Fruit fly (Drosophila melanogaster) whole organism, wandering third instar larva: Measurements from ENCODE around the gene CG1792.

Source experiments
- Abd-B ChIP-seq: fragments of >200 bp; optimal IDR thresholded peaks from 2 replicates; lab custom pipeline; 2017; ENCODE audit warnings: missing biosample characterization, missing genetic modification characterization
- CG32264 ChIP-seq: fragments of 200-800 bp; sonication (Bioruptor generic); optimal IDR thresholded peaks from 2 replicates; lab custom pipeline; 2016; ENCODE audit warnings: missing biosample characterization, missing genetic modification characterization
- CG9705 ChIP-seq: fragments of 200-800 bp; sonication (Bioruptor generic); optimal IDR thresholded peaks from 2 replicates; lab custom pipeline; 2018; ENCODE audit warnings: missing biosample characterization, mild to moderate bottlenecking, missing genetic modification characterization
- CrebA ChIP-seq: fragments of 200-800 bp; sonication (Bioruptor generic); optimal IDR thresholded peaks from 2 replicates; lab custom pipeline; 2016; ENCODE audit warnings: missing biosample characterization, mild to moderate bottlenecking, missing genetic modification characterization, borderline replicate concordance
- Dfd ChIP-seq: fragments of >200 bp; optimal IDR thresholded peaks from 2 replicates; lab custom pipeline; 2017; ENCODE audit warnings: missing biosample characterization, missing genetic modification characterization
- Dif ChIP-seq: fragments of 200-275, 200-300 bp; sonication (Bioruptor generic); optimal IDR thresholded peaks from 2 replicates; lab custom pipeline; 2018; ENCODE audit warnings: missing biosample characterization, missing genetic modification characterization; ENCODE audit not compliant: partially characterized antibody
- GATAd ChIP-seq: sonication (Bioruptor generic); optimal IDR thresholded peaks from 2 replicates; lab custom pipeline; 2016; ENCODE audit warnings: missing biosample characterization, missing genetic modification characterization
- HLH106 ChIP-seq: fragments of 200-800 bp; optimal IDR thresholded peaks from 3 replicates; lab custom pipeline; 2019; ENCODE audit warnings: missing biosample characterization, mild to moderate bottlenecking, missing genetic modification characterization, moderate library complexity
- Hnf4 ChIP-seq: fragments of 200-800 bp; sonication (Bioruptor generic); optimal IDR thresholded peaks from 2 replicates; lab custom pipeline; 2016; ENCODE audit warnings: missing biosample characterization, mild to moderate bottlenecking, missing genetic modification characterization
- Hr78 ChIP-seq: fragments of >200 bp; optimal IDR thresholded peaks from 2 replicates; lab custom pipeline; 2017; ENCODE audit warnings: missing biosample characterization, missing genetic modification characterization
- Hr83 ChIP-seq: fragments of 200-300 bp; sonication (Bioruptor generic); optimal IDR thresholded peaks from 2 replicates; lab custom pipeline; 2016; ENCODE audit warnings: missing biosample characterization, mild to moderate bottlenecking, missing genetic modification characterization, moderate library complexity; ENCODE audit not compliant: poor library complexity, severe bottlenecking
- Jra ChIP-seq: sonication (Bioruptor generic); optimal IDR thresholded peaks from 2 replicates; lab custom pipeline; 2016; ENCODE audit warnings: missing biosample characterization, missing genetic modification characterization
- Mio ChIP-seq: sonication (Bioruptor generic); optimal IDR thresholded peaks from 2 replicates; lab custom pipeline; 2016; ENCODE audit warnings: missing biosample characterization, missing genetic modification characterization
- Myc ChIP-seq: fragments of >200 bp; optimal IDR thresholded peaks from 2 replicates; lab custom pipeline; 2017
- N ChIP-seq: fragments of >200 bp; optimal IDR thresholded peaks from 2 replicates; lab custom pipeline; 2018; ENCODE audit warnings: missing biosample characterization, missing external identifiers, missing genetic modification characterization
- OdsH ChIP-seq: fragments of 200-800 bp; sonication (Bioruptor generic); optimal IDR thresholded peaks from 2 replicates; lab custom pipeline; 2016; ENCODE audit warnings: missing biosample characterization, mild to moderate bottlenecking, missing genetic modification characterization
- Rel ChIP-seq, 2 experiments: fragments of 200-800 bp; sonication (Bioruptor generic) in 1 of 2; optimal IDR thresholded peaks; 2 replicates in 1 of 2; 3 replicates in 1 of 2; lab custom pipeline; 2016 to 2019; ENCODE audit warnings: mild to moderate bottlenecking in 2 of 2, missing biosample characterization in 2 of 2, missing genetic modification characterization in 2 of 2, moderate library complexity in 1 of 2
- Sp1 ChIP-seq: fragments of 200-800 bp; sonication (Bioruptor generic); optimal IDR thresholded peaks from 3 replicates; lab custom pipeline; 2019; ENCODE audit warnings: missing biosample characterization, mild to moderate bottlenecking, missing genetic modification characterization, moderate library complexity
- Vsx2 ChIP-seq: fragments of 200-300, 225-300 bp; sonication (Bioruptor generic); optimal IDR thresholded peaks from 2 replicates; lab custom pipeline; 2018; ENCODE audit warnings: missing biosample characterization, missing genetic modification characterization; ENCODE audit not compliant: partially characterized antibody
- br ChIP-seq: fragments of 200-800 bp; sonication (Bioruptor generic); optimal IDR thresholded peaks from 2 replicates; lab custom pipeline; 2016; ENCODE audit warnings: missing biosample characterization, missing genetic modification characterization
- brk ChIP-seq: fragments of 200-800 bp; sonication (Bioruptor generic); optimal IDR thresholded peaks from 2 replicates; lab custom pipeline; 2016; ENCODE audit warnings: missing biosample characterization, mild to moderate bottlenecking, missing genetic modification characterization
- dl ChIP-seq, 2 experiments: fragments of 175-275, 200-275 bp in 1 of 2; fragments of 200-275 bp in 1 of 2; sonication (Bioruptor generic); optimal IDR thresholded peaks; lab custom pipeline; 2018; ENCODE audit warnings: mild to moderate bottlenecking in 2 of 2, missing biosample characterization in 2 of 2, missing genetic modification characterization in 2 of 2, moderate library complexity in 2 of 2; ENCODE audit not compliant: partially characterized antibody in 2 of 2, insufficient read depth in 1 of 2
- dmrt93B ChIP-seq: fragments of 200-800 bp; sonication (Bioruptor generic); optimal IDR thresholded peaks from 2 replicates; lab custom pipeline; 2018; ENCODE audit warnings: missing biosample characterization, mild to moderate bottlenecking, missing genetic modification characterization
- dsf ChIP-seq: sonication (Bioruptor generic); optimal IDR thresholded peaks from 2 replicates; lab custom pipeline; 2016; ENCODE audit warnings: missing biosample characterization, missing genetic modification characterization, borderline replicate concordance
- ey ChIP-seq: fragments of 200-800 bp; sonication (Bioruptor generic); optimal IDR thresholded peaks from 2 replicates; lab custom pipeline; 2016; ENCODE audit warnings: missing biosample characterization, missing genetic modification characterization
- foxo ChIP-seq, 2 experiments: fragments of 200-800 bp; sonication (Bioruptor generic); optimal IDR thresholded peaks; 2 replicates in 1 of 2; 3 replicates in 1 of 2; lab custom pipeline; 2016 to 2017; ENCODE audit warnings: missing biosample characterization in 2 of 2, missing genetic modification characterization in 2 of 2
- fru ChIP-seq: fragments of 200-800 bp; sonication (Bioruptor generic); optimal IDR thresholded peaks from 3 replicates; lab custom pipeline; 2016; ENCODE audit warnings: missing biosample characterization, mild to moderate bottlenecking, missing genetic modification characterization
- h ChIP-seq: fragments of 200-800 bp; sonication (Bioruptor generic); optimal IDR thresholded peaks from 3 replicates; lab custom pipeline; 2016; ENCODE audit warnings: missing biosample characterization, mild to moderate bottlenecking, missing genetic modification characterization
- jim ChIP-seq: fragments of 175-275, 200-325 bp; sonication (Bioruptor generic); optimal IDR thresholded peaks from 2 replicates; lab custom pipeline; 2016; ENCODE audit warnings: missing biosample characterization, mild to moderate bottlenecking, missing genetic modification characterization
- lola ChIP-seq: fragments of >200 bp; optimal IDR thresholded peaks from 2 replicates; lab custom pipeline; 2017; ENCODE audit warnings: missing biosample characterization, missing genetic modification characterization
- pan ChIP-seq: fragments of >200 bp; optimal IDR thresholded peaks from 2 replicates; lab custom pipeline; 2017
- psq ChIP-seq: fragments of 200-800 bp; sonication (Bioruptor generic); optimal IDR thresholded peaks from 3 replicates; lab custom pipeline; 2017; ENCODE audit warnings: missing biosample characterization, mild to moderate bottlenecking, missing genetic modification characterization, moderate library complexity
- rgr ChIP-seq: fragments of 200-800 bp; sonication (Bioruptor generic); optimal IDR thresholded peaks from 3 replicates; lab custom pipeline; 2016; ENCODE audit warnings: missing biosample characterization, mild to moderate bottlenecking, missing genetic modification characterization
- sage ChIP-seq: fragments of 200-800 bp; sonication (Bioruptor generic); optimal IDR thresholded peaks from 2 replicates; lab custom pipeline; 2016; ENCODE audit warnings: missing biosample characterization, mild to moderate bottlenecking, missing genetic modification characterization
- sv ChIP-seq: fragments of 200-800 bp; sonication (Bioruptor generic); optimal IDR thresholded peaks from 3 replicates; lab custom pipeline; 2016; ENCODE audit warnings: missing biosample characterization, missing genetic modification characterization
- tai ChIP-seq: sonication (Bioruptor generic); optimal IDR thresholded peaks from 2 replicates; lab custom pipeline; 2016; ENCODE audit warnings: missing biosample characterization, missing genetic modification characterization
- usp ChIP-seq: fragments of >200 bp; optimal IDR thresholded peaks from 2 replicates; lab custom pipeline; 2017; ENCODE audit warnings: missing biosample characterization, missing genetic modification characterization
- woc ChIP-seq: sonication (Bioruptor generic); optimal IDR thresholded peaks from 2 replicates; lab custom pipeline; 2016; ENCODE audit warnings: missing biosample characterization, mild to moderate bottlenecking, missing genetic modification characterization

Gene CG1792

dm6 chr3R:31607287-31607849 is 8.7 kb upstream of the CG1792 start:
- TF ChIP-seq dl (GFP tag; optimal IDR thresholded peaks at IDR 0.05; lab: Kevin White, UChicago; ENCODE audit: insufficient read depth in 1 of 2, partially characterized antibody in 2 of 2) (no peak), Hr83 (GFP tag; lab: Kevin White, UChicago) (no peak), OdsH (GFP tag; lab: Kevin White, UChicago) (no peak), Hnf4 (no peak), N (GFP tag; lab: Kevin White, UChicago) (no peak), Dif (no peak), ey (GFP tag; lab: Kevin White, UChicago) (no peak), pan (lab: Kevin White, UChicago) (no peak), Hr78 (no peak), brk (GFP tag; lab: Kevin White, UChicago) (no peak), tai (GFP tag; lab: Kevin White, UChicago) (no peak), Mio (no peak), Dfd (no peak), Myc (no peak), jim (no peak), br (GFP tag; lab: Kevin White, UChicago) (no peak), dsf (no peak), Jra (no peak), Abd-B (GFP tag; lab: Kevin White, UChicago) (no peak), woc (GFP tag; lab: Kevin White, UChicago) (no peak)

- no peak for TF ChIP-seq GATAd
- TF ChIP-seq Hr83 (GFP tag; lab: Kevin White, UChicago) = no peak
- TF ChIP-seq ey (GFP tag; lab: Kevin White, UChicago) = no peak
- TF ChIP-seq Hnf4 = no peak
- no peak for TF ChIP-seq dsf
- TF ChIP-seq HLH106 (tag; lab: Kevin White, UChicago) = no peak
- no peak for TF ChIP-seq fru (GFP tag; lab: Kevin White, UChicago)
Measured at dm6 chr3R:31608030-31608429, 8.1 kb upstream of the CG1792 start.

- TF ChIP-seq sage = no peak
- TF ChIP-seq ey (GFP tag; lab: Kevin White, UChicago) = no peak
- TF ChIP-seq Myc = no peak
- no peak for TF ChIP-seq rgr (GFP tag; lab: Kevin White, UChicago)
- TF ChIP-seq dmrt93B (GFP tag; lab: Kevin White, UChicago) = no peak
- no peak for TF ChIP-seq CrebA
- TF ChIP-seq pan (lab: Kevin White, UChicago) = no peak
- peak; percentile 4 for TF ChIP-seq h (GFP tag; lab: Kevin White, UChicago)
- no peak for TF ChIP-seq Dfd
- TF ChIP-seq fru (GFP tag; lab: Kevin White, UChicago) = peak; percentile 33
- TF ChIP-seq foxo (GFP tag; optimal IDR thresholded peaks at IDR 0.05; lab: Kevin White, UChicago) = peak in 1 of 2 experiments; percentile 2
- TF ChIP-seq Rel (GFP tag; optimal IDR thresholded peaks at IDR 0.05; lab: Kevin White, UChicago) = no peak
- peak; percentile 85 for TF ChIP-seq Rel (tag; optimal IDR thresholded peaks at IDR 0.05; lab: Kevin White, UChicago)
- TF ChIP-seq Mio = no peak
- TF ChIP-seq OdsH (GFP tag; lab: Kevin White, UChicago) = peak; percentile 31
- no peak for TF ChIP-seq Sp1 (GFP tag; lab: Kevin White, UChicago)
- no peak for TF ChIP-seq jim
- no peak for TF ChIP-seq Vsx2 (GFP tag; lab: Kevin White, UChicago)
- TF ChIP-seq Hr78 = no peak
- peak; percentile 93 for TF ChIP-seq N (GFP tag; lab: Kevin White, UChicago)
- no peak for TF ChIP-seq tai (GFP tag; lab: Kevin White, UChicago)
- TF ChIP-seq Hnf4 = peak; percentile 29
- no peak for TF ChIP-seq CG32264
- TF ChIP-seq Dif = peak; percentile 21
- peak; percentile 61 for TF ChIP-seq psq
- no peak for TF ChIP-seq lola (GFP tag; lab: Kevin White, UChicago)
- TF ChIP-seq usp (GFP tag; lab: Kevin White, UChicago) = no peak
- TF ChIP-seq GATAd = no peak
- peak; percentile 49 for TF ChIP-seq brk (GFP tag; lab: Kevin White, UChicago)
- TF ChIP-seq dl (GFP tag; optimal IDR thresholded peaks at IDR 0.05; lab: Kevin White, UChicago; ENCODE audit: insufficient read depth in 1 of 2, partially characterized antibody in 2 of 2) = peak in 1 of 2 experiments; percentile 21
- TF ChIP-seq Abd-B (GFP tag; lab: Kevin White, UChicago) = no peak
- TF ChIP-seq Hr83 (GFP tag; lab: Kevin White, UChicago) = peak; percentile 12
- TF ChIP-seq Jra = no peak
- TF ChIP-seq HLH106 (tag; lab: Kevin White, UChicago) = no peak
- TF ChIP-seq sv (GFP tag; lab: Kevin White, UChicago) = no peak
- TF ChIP-seq woc (GFP tag; lab: Kevin White, UChicago) = no peak
- peak; percentile 17 for TF ChIP-seq br (GFP tag; lab: Kevin White, UChicago)
- TF ChIP-seq dsf = no peak
- TF ChIP-seq CG9705 = no peak
Measured at dm6 chr3R:31608438-31609188, 7.5 kb upstream of the CG1792 start.
